Worm (Caenorhabditis elegans) whole organism, L4/young adult: ENCODE results near the gene rap-2.

Experiments used
- dao-5 ChIP-seq: sonication (generic microtip); optimal IDR thresholded peaks from 2 replicates; lab custom pipeline; 2016; ENCODE audit warnings: missing genotype, missing genetic modification characterization, moderate library complexity, missing compliant biosample characterization
- him-1 ChIP-seq: sonication (generic microtip); optimal IDR thresholded peaks from 2 replicates; lab custom pipeline; 2016; ENCODE audit warnings: missing genotype, missing genetic modification reagents, missing genetic modification characterization, missing compliant biosample characterization

DNA sequence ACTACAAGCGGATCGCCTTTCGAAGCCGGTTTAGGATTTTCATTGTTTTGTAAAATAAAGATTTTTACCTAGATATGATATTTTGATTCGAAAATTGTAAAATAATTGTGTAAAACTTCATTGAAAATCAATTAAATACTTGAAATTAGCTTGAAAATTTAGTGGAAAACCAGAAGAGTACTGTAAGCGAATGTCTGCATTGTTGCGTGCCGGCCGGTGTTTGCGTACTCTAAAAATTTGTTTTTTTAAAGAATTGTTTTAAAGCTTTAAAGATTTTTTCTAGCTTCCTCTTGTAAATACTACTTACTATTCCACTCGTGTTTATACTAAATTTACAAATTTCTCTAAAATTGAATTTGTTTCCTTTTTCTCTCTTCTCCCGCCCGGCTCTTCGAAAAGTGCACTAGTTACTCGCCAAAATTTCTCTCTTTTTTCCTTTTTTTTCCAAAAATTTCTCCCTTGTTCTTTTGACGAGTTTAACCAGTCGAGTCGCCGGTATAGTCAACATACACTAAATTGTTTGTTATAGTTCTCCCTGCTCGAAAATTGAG is 5.6 kb upstream of the rap-2 start:
- no peak for TF ChIP-seq him-1 (tag; lab: Kevin White, UChicago)
- TF ChIP-seq dao-5 = no peak
